Worm (Caenorhabditis elegans) whole organism, late embryonic: ENCODE results near the gene ZK673.1.

Source experiments
- C38D4.7 ChIP-seq: fragments of 200-800 bp; sonication (Bioruptor generic); optimal IDR thresholded peaks from 2 replicates; lab custom pipeline; 2018; ENCODE audit warnings: mild to moderate bottlenecking, missing genetic modification characterization, moderate library complexity, missing compliant biosample characterization
- K02D7.2 ChIP-seq: sonication (generic microtip); optimal IDR thresholded peaks from 2 replicates; lab custom pipeline; 2017; ENCODE audit warnings: mild to moderate bottlenecking, missing genetic modification characterization, missing compliant biosample characterization
- ceh-34 ChIP-seq: sonication (generic microtip); optimal IDR thresholded peaks from 2 replicates; lab custom pipeline; 2016; ENCODE audit warnings: mild to moderate bottlenecking, missing genetic modification characterization, missing compliant biosample characterization
- dmd-4 ChIP-seq: sonication (generic microtip); optimal IDR thresholded peaks from 2 replicates; lab custom pipeline; 2016; ENCODE audit warnings: borderline replicate concordance, missing genetic modification characterization, missing compliant biosample characterization
- ets-4 ChIP-seq: sonication (generic microtip); optimal IDR thresholded peaks from 2 replicates; lab custom pipeline; 2016; ENCODE audit warnings: missing genetic modification characterization, missing compliant biosample characterization
- fax-1 ChIP-seq: sonication (generic microtip); optimal IDR thresholded peaks from 2 replicates; lab custom pipeline; 2016; ENCODE audit warnings: missing genotype, missing genetic modification characterization, missing compliant biosample characterization
- hlh-6 ChIP-seq: sonication (generic microtip); optimal IDR thresholded peaks from 2 replicates; lab custom pipeline; 2016; ENCODE audit warnings: missing genotype, missing genetic modification characterization, missing compliant biosample characterization
- pha-2 ChIP-seq: sonication (generic microtip); optimal IDR thresholded peaks from 2 replicates; lab custom pipeline; 2017; ENCODE audit warnings: mild to moderate bottlenecking, missing genetic modification characterization, missing compliant biosample characterization
- tbx-2 ChIP-seq: sonication (generic microtip); optimal IDR thresholded peaks from 2 replicates; lab custom pipeline; 2016; ENCODE audit warnings: missing genetic modification characterization, missing compliant biosample characterization
- tbx-7 ChIP-seq: sonication (generic microtip); optimal IDR thresholded peaks from 2 replicates; lab custom pipeline; 2016; ENCODE audit warnings: missing genotype, missing genetic modification characterization, missing compliant biosample characterization
- unc-55 ChIP-seq: sonication (generic microtip); optimal IDR thresholded peaks from 2 replicates; lab custom pipeline; 2017; ENCODE audit warnings: missing biosample characterization, missing genetic modification reagents, missing genetic modification characterization

DNA sequence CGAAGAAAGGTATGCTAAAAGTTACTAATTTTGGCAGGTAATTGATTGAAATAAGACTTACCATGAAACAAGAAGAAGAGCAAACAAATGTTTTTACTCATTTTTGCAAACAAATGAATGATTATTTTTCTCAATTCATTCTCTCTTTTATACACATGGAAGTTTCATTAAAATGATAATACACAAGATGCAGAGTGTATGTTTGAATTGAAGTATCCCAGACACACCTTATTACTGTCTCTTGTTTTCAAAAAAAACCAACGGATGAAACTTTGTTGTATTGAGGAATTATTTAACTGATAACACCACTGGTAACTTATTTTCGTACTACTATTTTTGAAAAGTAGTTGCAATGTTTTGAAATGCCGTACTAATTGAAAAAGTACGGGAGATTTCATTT, 36.4 kb downstream of the ZK673.1 start, which contains the start of gene clec-59:
- TF ChIP-seq hlh-6 (tag; lab: Kevin White, UChicago) (no peak), K02D7.2 (tag; lab: Kevin White, UChicago) (no peak), ets-4 (tag; lab: Kevin White, UChicago) (no peak), tbx-7 (tag; lab: Kevin White, UChicago) (no peak), pha-2 (no peak), unc-55 (GFP tag; lab: Kevin White, UChicago) (no peak), fax-1 (no peak), ceh-34 (tag; lab: Kevin White, UChicago) (no peak), dmd-4 (tag; lab: Kevin White, UChicago) (no peak), C38D4.7 (GFP tag; lab: Kevin White, UChicago) (no peak), tbx-2 (tag; lab: Kevin White, UChicago) (no peak)
